Worm (Caenorhabditis elegans): ENCODE measurements around the gene D2024.4.

ce11 chrIV:7253271-7253670, 22.2 kb downstream of the D2024.4 start:
- TF ChIP-seq ama-1 (optimal IDR thresholded peaks at IDR 0.05) (no peak), nhr-76 (tag; optimal IDR thresholded peaks at IDR 0.05) (no peak), unc-39 (tag; optimal IDR thresholded peaks at IDR 0.05) (no peak), nhr-12 (tag; optimal IDR thresholded peaks at IDR 0.05) (no peak), mml-1 (tag; optimal IDR thresholded peaks at IDR 0.05) (no peak), nfya-1 (tag; optimal IDR thresholded peaks at IDR 0.05; ENCODE audit: insufficient read depth) (no peak), fkh-10 (GFP tag; optimal IDR thresholded peaks at IDR 0.05) (no peak), nhr-11 (tag; optimal IDR thresholded peaks at IDR 0.05) (no peak), nhr-25 (tag; optimal IDR thresholded peaks at IDR 0.05) (no peak), unc-62 (GFP tag; optimal IDR thresholded peaks at IDR 0.05) (no peak), pqm-1 (tag; optimal IDR thresholded peaks at IDR 0.05) (peak; percentile 25), jun-1 (tag; optimal IDR thresholded peaks at IDR 0.05) (no peak)
